Fruit fly (Drosophila melanogaster): ENCODE data around the gene Dcr-1.
A peak's percentile ranks its signal among the peaks of the same experiment; 100 is the strongest.

The Dcr-1 gene

dm6 chr3R:22753895-22754774 lies 13.2 kb upstream of the Dcr-1 start (continued):
- TF ChIP-seq CG7271 (tag; optimal IDR thresholded peaks at IDR 0.05) = no peak
- peak; percentile 52 for TF ChIP-seq NfI (GFP tag; optimal IDR thresholded peaks at IDR 0.05)
- no peak for TF ChIP-seq CG7928 (GFP tag; optimal IDR thresholded peaks at IDR 0.05)
- TF ChIP-seq odd (GFP tag; optimal IDR thresholded peaks at IDR 0.05) = peak; percentile 6
- TF ChIP-seq sug (tag; optimal IDR thresholded peaks at IDR 0.05) = peak; percentile 50
- TF ChIP-seq Med (GFP tag) = peak; percentile 86
- peak; percentile 51; the same call in 1 of the 3 replicates for TF ChIP-seq jigr1 (GFP tag; IDR thresholded peaks at IDR 0.05)
- TF ChIP-seq Gug (GFP tag; IDR thresholded peaks at IDR 0.05) = peak; percentile 79
- peak; percentile 27; the same call in 1 of the 2 replicates for TF ChIP-seq CG32772 (GFP tag; IDR thresholded peaks at IDR 0.05)
- TF ChIP-seq CG32532 (GFP tag; IDR thresholded peaks at IDR 0.05) = peak; percentile 75
- no peak for TF ChIP-seq Nf-YA (GFP tag; IDR thresholded peaks at IDR 0.05)
- TF ChIP-seq org-1 (GFP tag; optimal IDR thresholded peaks at IDR 0.05) = peak; percentile 47
- no peak for TF ChIP-seq dan (GFP tag; IDR thresholded peaks at IDR 0.05)
- no peak for TF ChIP-seq chn (GFP tag; optimal IDR thresholded peaks at IDR 0.05)
- peak; percentile 18 for TF ChIP-seq cg (GFP tag; optimal IDR thresholded peaks at IDR 0.05)
- peak; percentile 24; the same call in 2 of the 3 replicates for TF ChIP-seq so (GFP tag; IDR thresholded peaks at IDR 0.05)
- TF ChIP-seq CG15011 (GFP tag; optimal IDR thresholded peaks at IDR 0.05) = peak; percentile 45
- TF ChIP-seq gce (GFP tag; IDR thresholded peaks at IDR 0.05) = peak; percentile 65; the same call in 2 of the 3 replicates
- no peak for TF ChIP-seq CG17802 (tag; optimal IDR thresholded peaks at IDR 0.05)
- TF ChIP-seq Gsc (GFP tag; IDR thresholded peaks at IDR 0.05) = no peak
- peak; percentile 36; the same call in 1 of the 3 replicates for TF ChIP-seq otp (GFP tag; IDR thresholded peaks at IDR 0.05)
- TF ChIP-seq CG7357 (GFP tag; IDR thresholded peaks at IDR 0.05) = 0 out of 3 replicates have a peak, but pooled peaks have one; percentile 6
- TF ChIP-seq trem (tag; optimal IDR thresholded peaks at IDR 0.05) = peak; percentile 0
- peak; percentile 10; the same call in 1 of the 2 replicates for TF ChIP-seq stc (GFP tag; IDR thresholded peaks at IDR 0.05)
- TF ChIP-seq NFAT (GFP tag; IDR thresholded peaks at IDR 0.05) = peak; percentile 79
- no peak for TF ChIP-seq Lpt (GFP tag; optimal IDR thresholded peaks at IDR 0.05)
- TF ChIP-seq D19A (tag; optimal IDR thresholded peaks at IDR 0.05) = peak; percentile 92
- 0 out of 2 replicates have a peak, but pooled peaks have one; percentile 4 for TF ChIP-seq CG6689 (GFP tag; IDR thresholded peaks at IDR 0.05)
- TF ChIP-seq CG10462 (GFP tag; optimal IDR thresholded peaks at IDR 0.05) = no peak
- 0 out of 3 replicates have a peak, but pooled peaks have one; percentile 28 for TF ChIP-seq sr (GFP tag; IDR thresholded peaks at IDR 0.05)
- TF ChIP-seq CG17328 (GFP tag; IDR thresholded peaks at IDR 0.05) = peak; percentile 68
- no peak for TF ChIP-seq Sry-β (GFP tag; optimal IDR thresholded peaks at IDR 0.05)
- no peak for TF ChIP-seq tio (GFP tag; optimal IDR thresholded peaks at IDR 0.05)
- no peak for TF ChIP-seq maf-S (GFP tag; optimal IDR thresholded peaks at IDR 0.05)
- TF ChIP-seq Six4 (GFP tag; optimal IDR thresholded peaks at IDR 0.05) = peak; percentile 67
- TF ChIP-seq wor (GFP tag; IDR thresholded peaks at IDR 0.05) = no peak
- TF ChIP-seq br (optimal IDR thresholded peaks at IDR 0.05) = no peak
- no peak for TF ChIP-seq CG30431 (GFP tag; optimal IDR thresholded peaks at IDR 0.05)
- no peak for TF ChIP-seq CG1647 (GFP tag; optimal IDR thresholded peaks at IDR 0.05)
- peak; percentile 51 for TF ChIP-seq CG6813 (GFP tag; optimal IDR thresholded peaks at IDR 0.05)
- TF ChIP-seq sim (GFP tag; IDR thresholded peaks at IDR 0.05) = no peak; the same call in 1 of the 2 replicates
- no peak for TF ChIP-seq Opbp (GFP tag; IDR thresholded peaks at IDR 0.05; ENCODE audit: partially characterized antibody)
- TF ChIP-seq nau (GFP tag; optimal IDR thresholded peaks at IDR 0.05) = no peak
- peak; percentile 53 to 75 for TF ChIP-seq dpn (GFP tag; optimal IDR thresholded peaks at IDR 0.05)
- TF ChIP-seq CG14860 (GFP tag; IDR thresholded peaks at IDR 0.05; ENCODE audit: partially characterized antibody) = no peak
- peak; percentile 58 for TF ChIP-seq CG8944 (GFP tag; optimal IDR thresholded peaks at IDR 0.05)
- no peak for TF ChIP-seq ash1 (GFP tag; optimal IDR thresholded peaks at IDR 0.05)
- TF ChIP-seq bsh (GFP tag; optimal IDR thresholded peaks at IDR 0.05) = peak in 1 of 2 experiments; percentile 54
- no peak; the same call in 2 of the 3 replicates for TF ChIP-seq B-H1 (GFP tag; IDR thresholded peaks at IDR 0.05)
